Worm (Caenorhabditis elegans) whole organism, L2 larva: ENCODE results near the gene galt-1.
A peak's percentile ranks its signal among the peaks of the same experiment; 100 is the strongest.

Source experiments
- C34F6.9 ChIP-seq: fragments of 150-350 bp; optimal IDR thresholded peaks from 2 replicates; lab custom pipeline; 2014; ENCODE audit warnings: missing biosample characterization, missing genetic modification characterization
- F13H6.1 ChIP-seq: sonication (generic microtip); optimal IDR thresholded peaks from 2 replicates; lab custom pipeline; 2016; ENCODE audit warnings: missing genetic modification characterization, missing compliant biosample characterization
- R02D3.7 ChIP-seq: fragments of 150-350 bp; optimal IDR thresholded peaks from 2 replicates; lab custom pipeline; 2014; ENCODE audit warnings: missing biosample characterization, missing genetic modification characterization
- Y55F3AM.14 ChIP-seq: fragments of 200-800 bp; sonication (Bioruptor generic); optimal IDR thresholded peaks from 2 replicates; lab custom pipeline; 2018; ENCODE audit warnings: mild to moderate bottlenecking, missing genetic modification characterization, missing compliant biosample characterization
- alr-1 ChIP-seq: fragments of 150-350 bp; optimal IDR thresholded peaks from 2 replicates; lab custom pipeline; 2014; ENCODE audit warnings: missing biosample characterization, missing genetic modification characterization
- aly-2 ChIP-seq: fragments of 150-350 bp; optimal IDR thresholded peaks from 2 replicates; lab custom pipeline; 2014; ENCODE audit warnings: missing biosample characterization, missing genetic modification characterization
- ama-1 ChIP-seq: fragments of 150-350 bp; optimal IDR thresholded peaks from 2 replicates; lab custom pipeline; 2018; ENCODE audit warnings: inconsistent platforms
- blmp-1 ChIP-seq: sonication (generic microtip); optimal IDR thresholded peaks from 2 replicates; lab custom pipeline; 2017; ENCODE audit warnings: missing genetic modification characterization, mild to moderate bottlenecking, missing compliant biosample characterization, antibody characterized with exemption, moderate library complexity; ENCODE audit not compliant: insufficient read depth
- ceh-16 ChIP-seq: fragments of 150-350 bp; optimal IDR thresholded peaks from 2 replicates; lab custom pipeline; 2014; ENCODE audit warnings: missing biosample characterization, missing genetic modification characterization
- ceh-82 ChIP-seq: fragments of 150-350 bp; optimal IDR thresholded peaks from 2 replicates; lab custom pipeline; 2014; ENCODE audit warnings: missing biosample characterization, missing genetic modification characterization
- crh-2 ChIP-seq: sonication (generic microtip); optimal IDR thresholded peaks from 2 replicates; lab custom pipeline; 2017; ENCODE audit warnings: missing biosample characterization, missing genetic modification characterization
- dmd-4 ChIP-seq: sonication (generic microtip); optimal IDR thresholded peaks from 2 replicates; lab custom pipeline; 2017; ENCODE audit warnings: missing biosample characterization, missing genetic modification characterization
- elt-1 ChIP-seq: fragments of 150-350 bp; optimal IDR thresholded peaks from 2 replicates; lab custom pipeline; 2014; ENCODE audit warnings: missing biosample characterization, missing genetic modification characterization
- elt-3 ChIP-seq: sonication (generic microtip); optimal IDR thresholded peaks from 2 replicates; lab custom pipeline; 2017; ENCODE audit warnings: missing biosample characterization, missing genetic modification characterization
- fos-1 ChIP-seq: fragments of 150-350 bp; optimal IDR thresholded peaks from 2 replicates; lab custom pipeline; 2014; ENCODE audit warnings: missing biosample characterization, missing genetic modification characterization
- gmeb-1 ChIP-seq: fragments of 150-350 bp; optimal IDR thresholded peaks from 2 replicates; lab custom pipeline; 2014; ENCODE audit warnings: missing biosample characterization, missing genetic modification characterization
- lin-11 ChIP-seq: fragments of 150-350 bp; sonication (generic microtip); optimal IDR thresholded peaks from 2 replicates; lab custom pipeline; 2014; ENCODE audit warnings: missing biosample characterization, missing genetic modification characterization, inconsistent platforms, mixed read lengths
- lin-13 ChIP-seq: fragments of 150-350 bp; optimal IDR thresholded peaks from 2 replicates; lab custom pipeline; 2014; ENCODE audit warnings: missing biosample characterization, missing genetic modification reagents, missing genetic modification characterization
- lin-39 ChIP-seq: fragments of 150-350 bp; optimal IDR thresholded peaks from 2 replicates; lab custom pipeline; 2014; ENCODE audit warnings: missing biosample characterization, missing genetic modification reagents, missing genetic modification characterization
- lsy-2 ChIP-seq, 2 experiments: fragments of 150-350 bp in 1 of 2; sonication (generic microtip) in 1 of 2; optimal IDR thresholded peaks; 2 replicates each; lab custom pipeline; 2014 to 2017; ENCODE audit warnings: missing biosample characterization in 2 of 2, missing genetic modification characterization in 2 of 2
- mab-5 ChIP-seq: fragments of 150-350 bp; optimal IDR thresholded peaks from 2 replicates; lab custom pipeline; 2014; ENCODE audit warnings: missing biosample characterization, missing genetic modification characterization
- mbf-1 ChIP-seq: sonication (generic microtip); optimal IDR thresholded peaks from 2 replicates; lab custom pipeline; 2017; ENCODE audit warnings: missing biosample characterization, missing genetic modification characterization
- mdl-1 ChIP-seq, 2 experiments: fragments of 150-350 bp in 1 of 2; sonication (generic microtip) in 1 of 2; optimal IDR thresholded peaks; 2 replicates each; lab custom pipeline; 2017; ENCODE audit warnings: missing biosample characterization in 2 of 2, missing genetic modification characterization in 2 of 2
- nhr-10 ChIP-seq: sonication (generic microtip); optimal IDR thresholded peaks from 2 replicates; lab custom pipeline; 2017; ENCODE audit warnings: missing biosample characterization, missing genetic modification characterization
- nhr-21 ChIP-seq: fragments of 150-350 bp; optimal IDR thresholded peaks from 2 replicates; lab custom pipeline; 2014; ENCODE audit warnings: missing biosample characterization, missing genetic modification characterization
- nhr-237 ChIP-seq: fragments of 150-350 bp; optimal IDR thresholded peaks from 2 replicates; lab custom pipeline; 2014; ENCODE audit warnings: missing biosample characterization, missing genetic modification characterization
- nhr-25 ChIP-seq: fragments of 150-350 bp; sonication (generic microtip); optimal IDR thresholded peaks from 3 replicates; lab custom pipeline; 2014; ENCODE audit warnings: missing biosample characterization, missing genetic modification characterization
- nhr-6 ChIP-seq: fragments of 150-350 bp; optimal IDR thresholded peaks from 2 replicates; lab custom pipeline; 2014; ENCODE audit warnings: missing biosample characterization, missing genetic modification characterization
- nhr-77 ChIP-seq: fragments of 150-350 bp; optimal IDR thresholded peaks from 2 replicates; lab custom pipeline; 2014; ENCODE audit warnings: missing biosample characterization, missing genetic modification characterization
- sem-4 ChIP-seq: fragments of 150-350 bp; optimal IDR thresholded peaks from 2 replicates; lab custom pipeline; 2014; ENCODE audit warnings: missing biosample characterization, missing genetic modification reagents, missing genetic modification characterization
- skn-1 ChIP-seq: sonication (generic microtip); optimal IDR thresholded peaks from 2 replicates; lab custom pipeline; 2017; ENCODE audit warnings: missing biosample characterization, missing genetic modification characterization
- sma-3 ChIP-seq: sonication (generic microtip); optimal IDR thresholded peaks from 2 replicates; lab custom pipeline; 2016; ENCODE audit warnings: missing genetic modification reagents, missing genetic modification characterization, missing compliant biosample characterization
- sma-9 ChIP-seq, 2 experiments: fragments of 150-350 bp in 1 of 2; sonication (generic microtip) in 1 of 2; optimal IDR thresholded peaks; 2 replicates each; lab custom pipeline; 2014 to 2016; ENCODE audit warnings: missing genetic modification characterization in 2 of 2, mild to moderate bottlenecking in 1 of 2, missing biosample characterization in 1 of 2, missing compliant biosample characterization in 1 of 2, missing genetic modification reagents in 1 of 2, moderate library complexity in 1 of 2
- snpc-4 ChIP-seq: fragments of 150-350 bp; optimal IDR thresholded peaks from 2 replicates; lab custom pipeline; 2014; ENCODE audit warnings: missing biosample characterization, missing genetic modification characterization
- unc-39 ChIP-seq: fragments of 150-350 bp; optimal IDR thresholded peaks from 2 replicates; lab custom pipeline; 2014; ENCODE audit warnings: missing biosample characterization, missing genetic modification characterization
- unc-55 ChIP-seq: fragments of 150-350 bp; sonication (generic microtip); optimal IDR thresholded peaks from 3 replicates; lab custom pipeline; 2014; ENCODE audit warnings: missing biosample characterization, missing genetic modification reagents, missing genetic modification characterization
- unc-62 ChIP-seq: fragments of 150-350 bp; optimal IDR thresholded peaks from 2 replicates; lab custom pipeline; 2014; ENCODE audit warnings: missing biosample characterization, missing genetic modification reagents, missing genetic modification characterization
- zag-1 ChIP-seq: fragments of 150-350 bp; optimal IDR thresholded peaks from 2 replicates; lab custom pipeline; 2014; ENCODE audit warnings: missing biosample characterization, missing genetic modification characterization
- ztf-1 ChIP-seq: fragments of 200-800 bp; sonication (Bioruptor generic); conservative IDR thresholded peaks from 2 replicates; pipeline ENCODE4 v1.3.6; 2022; ENCODE audit warnings: missing genetic modification characterization, missing compliant biosample characterization
- ztf-11 ChIP-seq: sonication (generic microtip); optimal IDR thresholded peaks from 2 replicates; lab custom pipeline; 2017; ENCODE audit warnings: missing biosample characterization, missing genetic modification characterization
- ztf-4 ChIP-seq: fragments of 150-350 bp; optimal IDR thresholded peaks from 2 replicates; lab custom pipeline; 2014; ENCODE audit warnings: missing biosample characterization, missing genetic modification characterization

The galt-1 gene

ce11 chrV:5963696-5964095 is 33.0 kb downstream of the galt-1 start, which contains the start of gene pcm-1 (continued):
- no peak for TF ChIP-seq lin-11 (tag; lab: Kevin White, UChicago)
- no peak for TF ChIP-seq nhr-10
- TF ChIP-seq mbf-1 (tag; lab: Kevin White, UChicago): no peak
- no peak for TF ChIP-seq mab-5 (tag; lab: Kevin White, UChicago)
- TF ChIP-seq ceh-16 (tag; lab: Kevin White, UChicago): no peak
- peak; percentile 44 for TF ChIP-seq crh-2 (tag; lab: Kevin White, UChicago)
- TF ChIP-seq nhr-21 (tag; lab: Kevin White, UChicago): no peak
- TF ChIP-seq nhr-6 (tag; lab: Kevin White, UChicago): no peak
- TF ChIP-seq ceh-82 (tag; lab: Kevin White, UChicago): no peak
- TF ChIP-seq fos-1 (tag; lab: Kevin White, UChicago): no peak
- TF ChIP-seq gmeb-1: peak; percentile 31
- TF ChIP-seq ztf-4 (tag; lab: Kevin White, UChicago): no peak
- no peak for TF ChIP-seq dmd-4 (tag; lab: Kevin White, UChicago)
- TF ChIP-seq unc-62 (GFP tag; lab: Kevin White, UChicago): no peak

- TF ChIP-seq unc-55: peak; percentile 23
- no peak for TF ChIP-seq Y55F3AM.14
- TF ChIP-seq lin-39 (tag; lab: Kevin White, UChicago): no peak
- TF ChIP-seq zag-1 (tag; lab: Kevin White, UChicago): peak; percentile 21
- TF ChIP-seq ztf-1 (GFP tag; lab: Robert Waterston, UW): no peak
- peak in 1 of 2 experiments; percentile 21 for TF ChIP-seq lsy-2 (tag; optimal IDR thresholded peaks at IDR 0.05; lab: Kevin White, UChicago)
- TF ChIP-seq skn-1 (tag; lab: Kevin White, UChicago): no peak
- no peak for TF ChIP-seq blmp-1 (tag; lab: Kevin White, UChicago)
- peak; percentile 58 for TF ChIP-seq C34F6.9 (tag; lab: Kevin White, UChicago)
- no peak for TF ChIP-seq mab-5 (tag; lab: Kevin White, UChicago)
- TF ChIP-seq sma-9 (GFP tag; optimal IDR thresholded peaks at IDR 0.05; lab: Kevin White, UChicago): peak; percentile 22
- no peak for TF ChIP-seq sma-9 (tag; optimal IDR thresholded peaks at IDR 0.05; lab: Kevin White, UChicago)
- TF ChIP-seq nhr-21 (tag; lab: Kevin White, UChicago): no peak
- TF ChIP-seq gmeb-1: no peak
- no peak for TF ChIP-seq nhr-237 (tag; lab: Kevin White, UChicago)
- no peak for TF ChIP-seq unc-39
- TF ChIP-seq ztf-11 (tag; lab: Kevin White, UChicago): no peak
- no peak for TF ChIP-seq R02D3.7 (tag; lab: Kevin White, UChicago)
- TF ChIP-seq crh-2 (tag; lab: Kevin White, UChicago): peak; percentile 52
- TF ChIP-seq F13H6.1 (tag; lab: Kevin White, UChicago): peak; percentile 13
- TF ChIP-seq, all 48 proteins: peak for 7
Measured at ce11 chrV:5964658-5965178, 34.0 kb downstream of the galt-1 start.

ce11 chrV:5972582-5972981 is 41.9 kb downstream of the galt-1 start:
- TF ChIP-seq Y55F3AM.14 (no peak), ceh-82 (tag; lab: Kevin White, UChicago) (no peak), unc-62 (GFP tag; lab: Kevin White, UChicago) (no peak), sma-3 (GFP tag; lab: Kevin White, UChicago) (no peak), nhr-6 (tag; lab: Kevin White, UChicago) (no peak), aly-2 (no peak), lsy-2 (tag; optimal IDR thresholded peaks at IDR 0.05; lab: Kevin White, UChicago) (no peak), skn-1 (tag; lab: Kevin White, UChicago) (no peak), elt-1 (no peak), ceh-16 (tag; lab: Kevin White, UChicago) (no peak), zag-1 (tag; lab: Kevin White, UChicago) (no peak)
- TF ChIP-seq, all 48 proteins: peak for 0

ce11 chrV:5973713-5974112 is 43.0 kb downstream of the galt-1 start:
- TF ChIP-seq nhr-10: no peak

ce11 chrV:5975724-5976123 is 45.0 kb downstream of the galt-1 start, which contains the start of gene acy-2:
TSS of gene acy-2 (plus strand) at chrV:5976024.
- TF ChIP-seq lin-11 (tag; lab: Kevin White, UChicago) (no peak), skn-1 (tag; lab: Kevin White, UChicago) (no peak), ama-1 (lab: Kevin White, UChicago) (no peak), snpc-4 (tag; lab: Kevin White, UChicago) (no peak), nhr-77 (no peak), alr-1 (tag; lab: Kevin White, UChicago) (no peak), nhr-25 (tag; lab: Kevin White, UChicago) (no peak), mdl-1 (tag; optimal IDR thresholded peaks at IDR 0.05; lab: Kevin White, UChicago) (no peak), nhr-6 (tag; lab: Kevin White, UChicago) (no peak), unc-55 (no peak), elt-3 (tag; lab: Kevin White, UChicago) (no peak), sma-9 (GFP tag; optimal IDR thresholded peaks at IDR 0.05; lab: Kevin White, UChicago) (no peak), sma-9 (tag; optimal IDR thresholded peaks at IDR 0.05; lab: Kevin White, UChicago) (no peak), lin-13 (GFP tag; lab: Kevin White, UChicago) (no peak), nhr-21 (tag; lab: Kevin White, UChicago) (no peak), aly-2 (no peak), nhr-237 (tag; lab: Kevin White, UChicago) (no peak), sem-4 (tag; lab: Kevin White, UChicago) (no peak), blmp-1 (tag; lab: Kevin White, UChicago) (no peak)
